Fruit fly (Drosophila melanogaster) whole organism, embryonic: Measurements from ENCODE around the gene Gr36a.

Experiments used
- Adf1 ChIP-seq: fragments of 200-800 bp; sonication (Bioruptor generic); IDR thresholded peaks from 2 replicates; pipeline ENCODE4 v1.3.6; 2022; ENCODE audit warnings: missing biosample characterization, missing genetic modification characterization
- BtbVII ChIP-seq: fragments of 200-800 bp; sonication (Bioruptor generic); optimal IDR thresholded peaks from 3 replicates; lab custom pipeline; 2017; ENCODE audit warnings: missing biosample characterization, mild to moderate bottlenecking, missing genetic modification characterization
- CG10321 ChIP-seq: fragments of 200-800 bp; sonication (Bioruptor generic); IDR thresholded peaks from 2 replicates; pipeline ENCODE4 v1.3.6; 2022; ENCODE audit warnings: missing biosample characterization, missing genetic modification characterization
- CG10366 ChIP-seq: fragments of 200-800 bp; sonication (Bioruptor generic); IDR thresholded peaks from 2 replicates; pipeline ENCODE4 v1.3.6; 2022; ENCODE audit warnings: missing biosample characterization, missing genetic modification characterization
- CG11456 ChIP-seq: fragments of 200-800 bp; sonication (Bioruptor generic); IDR thresholded peaks from 3 replicates; pipeline ENCODE4 v1.3.6; 2022; ENCODE audit warnings: missing biosample characterization, missing genetic modification characterization
- CG12155 ChIP-seq: fragments of 200-800 bp; sonication (Bioruptor generic); optimal IDR thresholded peaks from 3 replicates; lab custom pipeline; 2016; ENCODE audit warnings: missing biosample characterization, missing genetic modification characterization
- CG12391 ChIP-seq: fragments of 200-800 bp; sonication (Bioruptor generic); optimal IDR thresholded peaks from 3 replicates; lab custom pipeline; 2018; ENCODE audit warnings: missing biosample characterization, mild to moderate bottlenecking, missing genetic modification characterization, moderate library complexity
- CG13287 ChIP-seq: fragments of 200-800 bp; sonication (Bioruptor generic); IDR thresholded peaks from 2 replicates; pipeline ENCODE4 v1.3.6; 2022; ENCODE audit warnings: missing biosample characterization, missing genetic modification characterization; ENCODE audit not compliant: partially characterized antibody
- CG13624 ChIP-seq: fragments of 200-800 bp; sonication (Bioruptor generic); optimal IDR thresholded peaks from 2 replicates; lab custom pipeline; 2016; ENCODE audit warnings: missing biosample characterization, missing genetic modification characterization
- CG13775 ChIP-seq: fragments of 200-800 bp; sonication (Bioruptor generic); optimal IDR thresholded peaks from 3 replicates; lab custom pipeline; 2017; ENCODE audit warnings: missing biosample characterization, mild to moderate bottlenecking, missing genetic modification characterization
- CG15073 ChIP-seq: fragments of 200-800 bp; sonication (Bioruptor generic); optimal IDR thresholded peaks from 2 replicates; lab custom pipeline; 2016; ENCODE audit warnings: missing biosample characterization, missing genetic modification characterization
- CG17186 ChIP-seq: fragments of 200-800 bp; sonication (Bioruptor generic); optimal IDR thresholded peaks from 3 replicates; lab custom pipeline; 2017; ENCODE audit warnings: missing biosample characterization, missing genetic modification reagents, missing genetic modification characterization
- CG2120 ChIP-seq: fragments of 200-800 bp; sonication (Bioruptor generic); optimal IDR thresholded peaks from 3 replicates; lab custom pipeline; 2016; ENCODE audit warnings: missing biosample characterization, missing genetic modification characterization
- CG30403 ChIP-seq: fragments of 200-800 bp; sonication (Bioruptor generic); optimal IDR thresholded peaks from 3 replicates; lab custom pipeline; 2016; ENCODE audit warnings: missing biosample characterization, missing genetic modification characterization
- CG30431 ChIP-seq: fragments of 200-800 bp; sonication (Bioruptor generic); optimal IDR thresholded peaks from 2 replicates; lab custom pipeline; 2017; ENCODE audit warnings: missing biosample characterization, missing genetic modification characterization
- CG33213 ChIP-seq: fragments of 200-800 bp; sonication (Bioruptor generic); optimal IDR thresholded peaks from 3 replicates; lab custom pipeline; 2016; ENCODE audit warnings: missing biosample characterization, missing genetic modification characterization
- CG34422 ChIP-seq: fragments of 200-800 bp; sonication (Bioruptor generic); IDR thresholded peaks from 3 replicates; pipeline ENCODE4 v1.3.6; 2022; ENCODE audit warnings: missing biosample characterization, missing genetic modification characterization
- CG3726 ChIP-seq: fragments of 200-800 bp; sonication (Bioruptor generic); IDR thresholded peaks from 3 replicates; pipeline ENCODE4, ENCODE4 v1.3.6; 2022; ENCODE audit warnings: missing biosample characterization, missing genetic modification characterization
- CG3847 ChIP-seq: fragments of 200-800 bp; sonication (Bioruptor generic); IDR thresholded peaks from 2 replicates; pipeline ENCODE4 v1.3.6; 2022; ENCODE audit warnings: missing biosample characterization, missing genetic modification characterization
- CG4424 ChIP-seq: fragments of 200-800 bp; sonication (Bioruptor generic); optimal IDR thresholded peaks from 3 replicates; lab custom pipeline; 2016; ENCODE audit warnings: missing biosample characterization, missing genetic modification characterization
- CG4854 ChIP-seq: fragments of 200-800 bp; sonication (Bioruptor generic); optimal IDR thresholded peaks from 2 replicates; lab custom pipeline; 2016; ENCODE audit warnings: missing biosample characterization, missing genetic modification characterization, inconsistent platforms
- CG6654 ChIP-seq: fragments of 200-800 bp; sonication (Bioruptor generic); optimal IDR thresholded peaks from 2 replicates; lab custom pipeline; 2017; ENCODE audit warnings: missing biosample characterization, mild to moderate bottlenecking, missing genetic modification characterization
- CG6854 ChIP-seq: fragments of 200-800 bp; sonication (Bioruptor generic); optimal IDR thresholded peaks from 3 replicates; lab custom pipeline; 2017; ENCODE audit warnings: missing biosample characterization, mild to moderate bottlenecking, missing genetic modification characterization
- CG7271 ChIP-seq: fragments of 200-800 bp; sonication (Bioruptor generic); optimal IDR thresholded peaks from 2 replicates; lab custom pipeline; 2018; ENCODE audit warnings: missing biosample characterization, mild to moderate bottlenecking, missing genetic modification characterization, moderate library complexity
- CG8281 ChIP-seq: fragments of 200-800 bp; sonication (Bioruptor generic); optimal IDR thresholded peaks from 2 replicates; lab custom pipeline; 2018; ENCODE audit warnings: missing biosample characterization, mild to moderate bottlenecking, missing genetic modification characterization, moderate library complexity
- CG8478 ChIP-seq: fragments of >200 bp; optimal IDR thresholded peaks from 2 replicates; lab custom pipeline; 2018
- Doc3 ChIP-seq: fragments of 200-800 bp; sonication (Bioruptor generic); IDR thresholded peaks from 3 replicates; pipeline ENCODE4 v1.3.6; 2022; ENCODE audit warnings: missing biosample characterization, missing genetic modification characterization; ENCODE audit not compliant: partially characterized antibody
- Drgx ChIP-seq: fragments of 200-800 bp; sonication (Bioruptor generic); IDR thresholded peaks from 2 replicates; pipeline ENCODE4 v1.3.6; 2022; ENCODE audit warnings: missing biosample characterization, missing genetic modification characterization
- Meics ChIP-seq: fragments of 200-800 bp; sonication (Bioruptor generic); optimal IDR thresholded peaks from 2 replicates; lab custom pipeline; 2017; ENCODE audit warnings: missing biosample characterization, mild to moderate bottlenecking, missing genetic modification characterization
- Mes4 ChIP-seq: fragments of 200-800 bp; sonication (Bioruptor generic); optimal IDR thresholded peaks from 2 replicates; lab custom pipeline; 2016; ENCODE audit warnings: missing biosample characterization, missing genetic modification characterization
- Oli ChIP-seq: fragments of 200-800 bp; sonication (Bioruptor generic); optimal IDR thresholded peaks from 2 replicates; lab custom pipeline; 2018; ENCODE audit warnings: missing biosample characterization, mild to moderate bottlenecking, missing genetic modification characterization, moderate library complexity
- PHDP ChIP-seq: fragments of 200-800 bp; sonication (Bioruptor generic); optimal IDR thresholded peaks from 3 replicates; lab custom pipeline; 2018; ENCODE audit warnings: missing biosample characterization, mild to moderate bottlenecking, missing genetic modification characterization, moderate library complexity
- Sox100B ChIP-seq: fragments of 200-800 bp; sonication (Bioruptor generic); optimal IDR thresholded peaks from 3 replicates; lab custom pipeline; 2018; ENCODE audit warnings: missing biosample characterization, mild to moderate bottlenecking, missing genetic modification characterization
- Sry-δ ChIP-seq: fragments of 200-800 bp; sonication (Bioruptor generic); optimal IDR thresholded peaks from 2 replicates; lab custom pipeline; 2016; ENCODE audit warnings: missing biosample characterization, missing genetic modification characterization
- cato ChIP-seq: fragments of 200-800 bp; sonication (Bioruptor generic); optimal IDR thresholded peaks from 2 replicates; lab custom pipeline; 2016; ENCODE audit warnings: missing biosample characterization, missing genetic modification characterization, borderline replicate concordance
- crp ChIP-seq, 2 experiments: fragments of 200-800 bp; sonication (Bioruptor generic); optimal IDR thresholded peaks; 2 replicates in 1 of 2; 3 replicates in 1 of 2; lab custom pipeline; 2017; ENCODE audit warnings: missing biosample characterization in 2 of 2, missing genetic modification characterization in 2 of 2, mild to moderate bottlenecking in 1 of 2, moderate library complexity in 1 of 2
- cwo ChIP-seq: fragments of 200-800 bp; sonication (Bioruptor generic); optimal IDR thresholded peaks from 3 replicates; lab custom pipeline; 2017; ENCODE audit warnings: missing biosample characterization, missing genetic modification characterization, mild to moderate bottlenecking, moderate library complexity, missing genetic modification reagents
- danr ChIP-seq: fragments of 200-800 bp; sonication (Bioruptor generic); IDR thresholded peaks from 2 replicates; pipeline ENCODE4 v1.3.6; 2022; ENCODE audit warnings: missing biosample characterization, missing genetic modification characterization
- dm ChIP-seq: fragments of 200-800 bp; sonication (Bioruptor generic); optimal IDR thresholded peaks from 3 replicates; lab custom pipeline; 2016; ENCODE audit warnings: missing biosample characterization, missing genetic modification characterization
- jing ChIP-seq: fragments of 200-800 bp; sonication (Bioruptor generic); optimal IDR thresholded peaks from 2 replicates; lab custom pipeline; 2018; ENCODE audit warnings: missing biosample characterization, mild to moderate bottlenecking, missing genetic modification characterization
- jumu ChIP-seq: fragments of 200-800 bp; sonication (Bioruptor generic); optimal IDR thresholded peaks from 3 replicates; lab custom pipeline; 2016; ENCODE audit warnings: missing biosample characterization, missing genetic modification characterization
- lbe ChIP-seq: fragments of 200-800 bp; sonication (Bioruptor generic); optimal IDR thresholded peaks from 2 replicates; lab custom pipeline; 2016; ENCODE audit warnings: missing biosample characterization, mild to moderate bottlenecking, missing genetic modification characterization
- lilli ChIP-seq: fragments of 200-800 bp; sonication (Bioruptor generic); optimal IDR thresholded peaks from 3 replicates; lab custom pipeline; 2016; ENCODE audit warnings: missing biosample characterization, missing genetic modification characterization
- mam ChIP-seq: fragments of 200-800 bp; sonication (Bioruptor generic); optimal IDR thresholded peaks from 3 replicates; lab custom pipeline; 2016; ENCODE audit warnings: missing biosample characterization, missing genetic modification characterization
- nerfin-1 ChIP-seq: fragments of 200-800 bp; sonication (Bioruptor generic); optimal IDR thresholded peaks from 3 replicates; lab custom pipeline; 2019; ENCODE audit warnings: missing biosample characterization, mild to moderate bottlenecking, missing genetic modification characterization, moderate library complexity
- salm ChIP-seq: fragments of 200-800 bp; sonication (Bioruptor generic); optimal IDR thresholded peaks from 2 replicates; lab custom pipeline; 2018; ENCODE audit warnings: missing biosample characterization, mild to moderate bottlenecking, missing genetic modification characterization
- sc ChIP-seq, 3 experiments: fragments of >200 bp in 2 of 3; fragments of 200-800 bp in 1 of 3; sonication (Bioruptor generic) in 1 of 3; optimal IDR thresholded peaks; 2 replicates in 2 of 3; 3 replicates in 1 of 3; lab custom pipeline; 2017; ENCODE audit warnings: mild to moderate bottlenecking in 1 of 3, missing biosample characterization in 1 of 3, missing genetic modification characterization in 1 of 3, missing genetic modification reagents in 1 of 3
- sens-2 ChIP-seq: fragments of 200-800 bp; sonication (Bioruptor generic); IDR thresholded peaks from 2 replicates; pipeline ENCODE4 v1.3.6; 2022; ENCODE audit warnings: missing biosample characterization, missing genetic modification characterization
- stwl ChIP-seq: fragments of 200-800 bp; sonication (Bioruptor generic); optimal IDR thresholded peaks from 3 replicates; lab custom pipeline; 2018; ENCODE audit warnings: missing biosample characterization, mild to moderate bottlenecking, missing genetic modification characterization, moderate library complexity
- unc-4 ChIP-seq: fragments of 200-800 bp; sonication (Bioruptor generic); IDR thresholded peaks from 2 replicates; pipeline ENCODE4 v1.3.6; 2022; ENCODE audit warnings: missing biosample characterization, missing genetic modification characterization; ENCODE audit not compliant: partially characterized antibody
- zen ChIP-seq: fragments of 200-800 bp; sonication (Bioruptor generic); optimal IDR thresholded peaks from 3 replicates; lab custom pipeline; 2018; ENCODE audit warnings: missing biosample characterization, mild to moderate bottlenecking, missing genetic modification characterization, moderate library complexity

Gr36a gene

DNA sequence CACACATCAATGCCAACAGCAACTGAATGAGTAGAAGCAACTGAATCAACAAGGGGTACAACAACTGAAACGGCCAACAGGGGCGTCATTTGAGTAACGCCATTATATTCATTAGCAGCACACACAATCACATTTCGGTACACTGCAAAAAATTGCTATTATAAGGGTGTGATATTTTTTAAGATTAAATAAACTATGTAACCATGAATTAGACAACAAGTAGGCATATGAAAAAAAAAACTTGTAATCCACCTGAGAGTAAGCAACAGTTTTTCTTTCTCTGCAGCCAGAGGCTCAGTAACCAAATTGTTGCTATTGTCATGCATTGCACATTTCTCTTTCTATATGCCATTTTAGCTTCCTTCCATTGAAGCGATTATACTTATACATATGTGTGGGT, 27.4 kb downstream of the Gr36a start (continued):
- peak; percentile 28 for TF ChIP-seq CG12391
- no peak for TF ChIP-seq crp (GFP tag; optimal IDR thresholded peaks at IDR 0.05; lab: Kevin White, UChicago)
- peak; percentile 22 for TF ChIP-seq BtbVII (GFP tag; lab: Kevin White, UChicago)
- peak; percentile 18 for TF ChIP-seq CG13775 (GFP tag; lab: Kevin White, UChicago)
- no peak for TF ChIP-seq salm (tag; lab: Kevin White, UChicago)
- TF ChIP-seq sens-2 (GFP tag; lab: Robert Waterston, UW), result no peak
- TF ChIP-seq Drgx (GFP tag; lab: Robert Waterston, UW), result no peak
- TF ChIP-seq cwo (GFP tag; lab: Kevin White, UChicago), result no peak
- TF ChIP-seq CG4424 (GFP tag; lab: Kevin White, UChicago), result no peak
- TF ChIP-seq CG10366 (GFP tag; lab: Robert Waterston, UW), result no peak
- TF ChIP-seq Mes4 (GFP tag; lab: Kevin White, UChicago), result no peak
- no peak for TF ChIP-seq Doc3 (GFP tag; lab: Robert Waterston, UW)
- TF ChIP-seq mam, result peak; percentile 31
- peak; percentile 0 for TF ChIP-seq Oli (tag; lab: Kevin White, UChicago)
- TF ChIP-seq CG6854 (GFP tag; lab: Kevin White, UChicago), result no peak
- no peak for TF ChIP-seq zen (tag; lab: Kevin White, UChicago)
- no peak for TF ChIP-seq dm (GFP tag; lab: Kevin White, UChicago)
- TF ChIP-seq lbe, result no peak
- TF ChIP-seq danr, result no peak
- no peak for TF ChIP-seq stwl (tag; lab: Kevin White, UChicago)
- TF ChIP-seq CG33213, result no peak
- TF ChIP-seq CG17186 (GFP tag; lab: Kevin White, UChicago), result no peak
- no peak for TF ChIP-seq CG7271 (tag; lab: Kevin White, UChicago)
- TF ChIP-seq CG30431 (GFP tag; lab: Kevin White, UChicago), result no peak
- no peak for TF ChIP-seq CG11456 (GFP tag; lab: Robert Waterston, UW)
- TF ChIP-seq CG8281 (tag; lab: Kevin White, UChicago), result no peak
- TF ChIP-seq CG34422 (GFP tag; lab: Robert Waterston, UW), result no peak
- TF ChIP-seq Adf1, result no peak
- no peak for TF ChIP-seq CG13287 (GFP tag; lab: Robert Waterston, UW)
- no peak for TF ChIP-seq jumu (GFP tag; lab: Kevin White, UChicago)
- TF ChIP-seq CG15073 (GFP tag; lab: Kevin White, UChicago), result no peak
- no peak for TF ChIP-seq CG3847 (GFP tag; lab: Robert Waterston, UW)
- no peak for TF ChIP-seq sc (optimal IDR thresholded peaks at IDR 0.05; lab: Kevin White, UChicago)
- TF ChIP-seq sc (GFP tag; optimal IDR thresholded peaks at IDR 0.05; lab: Kevin White, UChicago), result no peak
- TF ChIP-seq CG4854, result peak; percentile 5
- no peak for TF ChIP-seq CG12155
- peak; percentile 65 for TF ChIP-seq CG2120 (GFP tag; lab: Kevin White, UChicago)
- TF ChIP-seq CG30403 (GFP tag; lab: Kevin White, UChicago), result peak; percentile 0
- TF ChIP-seq Sry-δ (GFP tag; lab: Kevin White, UChicago), result no peak
- no peak for TF ChIP-seq CG10321 (GFP tag; lab: Robert Waterston, UW)
- no peak for TF ChIP-seq unc-4 (GFP tag; lab: Robert Waterston, UW)
- TF ChIP-seq cato, result no peak
- no peak for TF ChIP-seq Sox100B (GFP tag; lab: Kevin White, UChicago)
- TF ChIP-seq lilli (GFP tag; lab: Kevin White, UChicago), result peak; percentile 9
- TF ChIP-seq nerfin-1 (tag; lab: Kevin White, UChicago), result no peak
- peak; percentile 31 for TF ChIP-seq Meics (GFP tag; lab: Kevin White, UChicago)
- no peak for TF ChIP-seq CG8478 (lab: Kevin White, UChicago)
- TF ChIP-seq CG3726, result no peak
- TF ChIP-seq CG6654 (GFP tag; lab: Kevin White, UChicago), result no peak
- TF ChIP-seq CG13624 (GFP tag; lab: Kevin White, UChicago), result peak; percentile 50
- no peak for TF ChIP-seq jing (GFP tag; lab: Kevin White, UChicago)
- TF ChIP-seq PHDP (tag; lab: Kevin White, UChicago), result peak; percentile 12
